Fruit fly (Drosophila melanogaster) whole organism, embryonic: ENCODE data around the gene zen.
A peak's percentile ranks its signal among the peaks of the same experiment; 100 is the strongest.

ENCODE experiments used
- Ada2b ChIP-seq: fragments of 200-800 bp; sonication (Bioruptor generic); IDR thresholded peaks from 2 replicates; pipeline ENCODE4 v1.3.6; 2022; ENCODE audit warnings: missing biosample characterization, missing genetic modification characterization
- Atf-2 ChIP-seq: fragments of 200-800 bp; sonication (Bioruptor generic); optimal IDR thresholded peaks from 2 replicates; lab custom pipeline; 2016; ENCODE audit warnings: missing biosample characterization, missing genetic modification characterization
- CG10462 ChIP-seq: fragments of 200-800 bp; sonication (Bioruptor generic); optimal IDR thresholded peaks from 2 replicates; lab custom pipeline; 2016; ENCODE audit warnings: missing biosample characterization, missing genetic modification characterization
- CG10654 ChIP-seq: fragments of 200-800 bp; sonication (Bioruptor generic); optimal IDR thresholded peaks from 2 replicates; lab custom pipeline; 2016; ENCODE audit warnings: missing biosample characterization, missing genetic modification characterization
- CG12391 ChIP-seq: fragments of 200-800 bp; sonication (Bioruptor generic); optimal IDR thresholded peaks from 3 replicates; lab custom pipeline; 2018; ENCODE audit warnings: missing biosample characterization, mild to moderate bottlenecking, missing genetic modification characterization, moderate library complexity
- CG13775 ChIP-seq: fragments of 200-800 bp; sonication (Bioruptor generic); optimal IDR thresholded peaks from 3 replicates; lab custom pipeline; 2017; ENCODE audit warnings: missing biosample characterization, mild to moderate bottlenecking, missing genetic modification characterization
- CG14050 ChIP-seq: fragments of 200-800 bp; sonication (Bioruptor generic); IDR thresholded peaks from 3 replicates; pipeline ENCODE4 v1.3.6; 2022; ENCODE audit warnings: missing biosample characterization, missing genetic modification characterization
- CG3065 ChIP-seq: fragments of 200-800 bp; sonication (Bioruptor generic); optimal IDR thresholded peaks from 2 replicates; lab custom pipeline; 2016; ENCODE audit warnings: missing biosample characterization, missing genetic modification characterization
- CG31441 ChIP-seq: fragments of 200-800 bp; sonication (Bioruptor generic); IDR thresholded peaks from 2 replicates; pipeline ENCODE4 v1.3.6; 2022; ENCODE audit warnings: missing biosample characterization, missing genetic modification characterization
- CG3995 ChIP-seq: fragments of 200-800 bp; sonication (Bioruptor generic); optimal IDR thresholded peaks from 3 replicates; lab custom pipeline; 2016; ENCODE audit warnings: missing biosample characterization, missing genetic modification characterization
- CG4424 ChIP-seq: fragments of 200-800 bp; sonication (Bioruptor generic); optimal IDR thresholded peaks from 3 replicates; lab custom pipeline; 2016; ENCODE audit warnings: missing biosample characterization, missing genetic modification characterization
- CG6272 ChIP-seq: fragments of 200-800 bp; sonication (Bioruptor generic); IDR thresholded peaks from 2 replicates; pipeline ENCODE4 v1.3.6; 2022; ENCODE audit warnings: missing biosample characterization, missing genetic modification characterization
- CG6689 ChIP-seq: fragments of 200-800 bp; sonication (Bioruptor generic); IDR thresholded peaks from 2 replicates; pipeline ENCODE4 v1.3.6; 2022; ENCODE audit warnings: missing biosample characterization, missing genetic modification characterization
- CG6791 ChIP-seq: fragments of 200-800 bp; sonication (Bioruptor generic); IDR thresholded peaks from 3 replicates; pipeline ENCODE4 v1.3.6; 2022; ENCODE audit warnings: missing biosample characterization, missing genetic modification characterization; ENCODE audit not compliant: partially characterized antibody
- CG7839 ChIP-seq: fragments of 200-800 bp; sonication (Bioruptor generic); optimal IDR thresholded peaks from 3 replicates; lab custom pipeline; 2018; ENCODE audit warnings: missing biosample characterization, mild to moderate bottlenecking, missing genetic modification characterization, moderate library complexity
- CG7928 ChIP-seq: fragments of 200-800 bp; sonication (Bioruptor generic); optimal IDR thresholded peaks from 2 replicates; lab custom pipeline; 2017; ENCODE audit warnings: missing biosample characterization, mild to moderate bottlenecking, missing genetic modification characterization
- CG8281 ChIP-seq: fragments of 200-800 bp; sonication (Bioruptor generic); optimal IDR thresholded peaks from 2 replicates; lab custom pipeline; 2018; ENCODE audit warnings: missing biosample characterization, mild to moderate bottlenecking, missing genetic modification characterization, moderate library complexity
- CG8290 ChIP-seq, 3 experiments: fragments of 200-800 bp; sonication (Bioruptor generic); optimal IDR thresholded peaks; 2 replicates each; lab custom pipeline; 2016 to 2019; ENCODE audit warnings: missing biosample characterization in 3 of 3, missing genetic modification characterization in 3 of 3, mild to moderate bottlenecking in 2 of 3, moderate library complexity in 1 of 3
- CG8478 ChIP-seq: fragments of >200 bp; optimal IDR thresholded peaks from 2 replicates; lab custom pipeline; 2018
- CG9609 ChIP-seq: fragments of 200-800 bp; sonication (Bioruptor generic); optimal IDR thresholded peaks from 3 replicates; lab custom pipeline; 2016; ENCODE audit warnings: missing biosample characterization, missing genetic modification characterization
- CoRest ChIP-seq: fragments of 200-800 bp; sonication (Bioruptor generic); optimal IDR thresholded peaks from 3 replicates; lab custom pipeline; 2018; ENCODE audit warnings: missing biosample characterization, mild to moderate bottlenecking, missing genetic modification characterization, moderate library complexity
- D ChIP-seq, 2 experiments: fragments of 200-800 bp in 1 of 2; fragments of >200 bp in 1 of 2; sonication (Bioruptor generic) in 1 of 2; optimal IDR thresholded peaks; 2 replicates in 1 of 2; 3 replicates in 1 of 2; lab custom pipeline; 2017; ENCODE audit warnings: mild to moderate bottlenecking in 1 of 2, missing biosample characterization in 1 of 2, missing genetic modification characterization in 1 of 2, missing genetic modification reagents in 1 of 2
- Dad ChIP-seq: fragments of 200-800 bp; sonication (Bioruptor generic); optimal IDR thresholded peaks from 3 replicates; lab custom pipeline; 2016; ENCODE audit warnings: missing biosample characterization, missing genetic modification characterization
- Dref ChIP-seq: fragments of 200-800 bp; sonication (Bioruptor generic); IDR thresholded peaks from 2 replicates; pipeline ENCODE4 v1.3.6; 2022; ENCODE audit warnings: missing biosample characterization, missing genetic modification characterization
- Ets97D ChIP-seq: fragments of 200-800 bp; sonication (Bioruptor generic); optimal IDR thresholded peaks from 3 replicates; lab custom pipeline; 2016; ENCODE audit warnings: missing biosample characterization, missing genetic modification characterization
- H15 ChIP-seq: fragments of 200-800 bp; sonication (Bioruptor generic); IDR thresholded peaks from 3 replicates; pipeline ENCODE4 v1.3.6; 2022; ENCODE audit warnings: missing biosample characterization, missing genetic modification characterization
- HmgD ChIP-seq: fragments of 200-800 bp; sonication (Bioruptor generic); optimal IDR thresholded peaks from 3 replicates; lab custom pipeline; 2016; ENCODE audit warnings: missing biosample characterization, missing genetic modification characterization
- Jarid2 ChIP-seq: fragments of 200-800 bp; sonication (Bioruptor generic); optimal IDR thresholded peaks from 3 replicates; lab custom pipeline; 2017; ENCODE audit warnings: mild to moderate bottlenecking, missing biosample characterization, missing genetic modification reagents, missing genetic modification characterization
- Myb ChIP-seq: fragments of 200-800 bp; sonication (Bioruptor generic); optimal IDR thresholded peaks from 2 replicates; lab custom pipeline; 2016; ENCODE audit warnings: missing biosample characterization, missing genetic modification characterization
- Ptx1 ChIP-seq: fragments of 200-800 bp; sonication (Bioruptor generic); IDR thresholded peaks from 2 replicates; pipeline ENCODE4 v1.3.6; 2022; ENCODE audit warnings: missing biosample characterization, missing genetic modification characterization
- Usf ChIP-seq: fragments of 200-800 bp; sonication (Bioruptor generic); optimal IDR thresholded peaks from 2 replicates; lab custom pipeline; 2017; ENCODE audit warnings: missing genotype, missing biosample characterization, missing genetic modification characterization
- az2 ChIP-seq: fragments of 200-800 bp; sonication (Bioruptor generic); optimal IDR thresholded peaks from 3 replicates; lab custom pipeline; 2016; ENCODE audit warnings: missing biosample characterization, missing genetic modification characterization
- bcd ChIP-seq: fragments of 200-800 bp; sonication (Bioruptor generic); optimal IDR thresholded peaks from 2 replicates; lab custom pipeline; 2017; ENCODE audit warnings: missing biosample characterization, mild to moderate bottlenecking, missing genetic modification characterization
- br ChIP-seq: fragments of >200 bp; optimal IDR thresholded peaks from 2 replicates; lab custom pipeline; 2017
- cad ChIP-seq: fragments of >200 bp; optimal IDR thresholded peaks from 2 replicates; lab custom pipeline; 2017; ENCODE audit warnings: missing biosample characterization, missing genetic modification characterization
- cato ChIP-seq: fragments of 200-800 bp; sonication (Bioruptor generic); optimal IDR thresholded peaks from 2 replicates; lab custom pipeline; 2016; ENCODE audit warnings: missing biosample characterization, missing genetic modification characterization, borderline replicate concordance
- dimm ChIP-seq: fragments of 200-800 bp; sonication (Bioruptor generic); IDR thresholded peaks from 2 replicates; pipeline ENCODE4 v1.3.6; 2022; ENCODE audit warnings: missing biosample characterization, missing genetic modification characterization
- esg ChIP-seq: fragments of 200-800 bp; sonication (Bioruptor generic); conservative IDR thresholded peaks from 2 replicates; pipeline ENCODE4 v1.3.6; 2022; ENCODE audit warnings: missing biosample characterization, missing genetic modification characterization
- ftz-f1 ChIP-seq: fragments of 200-800 bp; sonication (Bioruptor generic); optimal IDR thresholded peaks from 2 replicates; lab custom pipeline; 2016; ENCODE audit warnings: missing biosample characterization, missing genetic modification characterization
- jumu ChIP-seq: fragments of 200-800 bp; sonication (Bioruptor generic); optimal IDR thresholded peaks from 3 replicates; lab custom pipeline; 2016; ENCODE audit warnings: missing biosample characterization, missing genetic modification characterization
- lbe ChIP-seq: fragments of 200-800 bp; sonication (Bioruptor generic); optimal IDR thresholded peaks from 2 replicates; lab custom pipeline; 2016; ENCODE audit warnings: missing biosample characterization, mild to moderate bottlenecking, missing genetic modification characterization
- mam ChIP-seq: fragments of 200-800 bp; sonication (Bioruptor generic); optimal IDR thresholded peaks from 3 replicates; lab custom pipeline; 2016; ENCODE audit warnings: missing biosample characterization, missing genetic modification characterization
- mld ChIP-seq: fragments of 200-800 bp; sonication (Bioruptor generic); IDR thresholded peaks from 3 replicates; pipeline ENCODE4 v1.3.6; 2022; ENCODE audit warnings: missing biosample characterization, missing genetic modification characterization; ENCODE audit not compliant: partially characterized antibody
- nau ChIP-seq: fragments of 200-800 bp; sonication (Bioruptor generic); optimal IDR thresholded peaks from 3 replicates; lab custom pipeline; 2017; ENCODE audit warnings: missing biosample characterization, mild to moderate bottlenecking, missing genetic modification characterization, missing genetic modification reagents
- rib ChIP-seq: fragments of 200-800 bp; sonication (Bioruptor generic); IDR thresholded peaks from 2 replicates; pipeline ENCODE4 v1.3.6; 2022; ENCODE audit warnings: missing biosample characterization, missing genetic modification characterization
- shn ChIP-seq: fragments of 200-800 bp; sonication (Bioruptor generic); optimal IDR thresholded peaks from 3 replicates; lab custom pipeline; 2016; ENCODE audit warnings: missing biosample characterization, missing genetic modification characterization
- slp2 ChIP-seq: fragments of 200-800 bp; sonication (Bioruptor generic); optimal IDR thresholded peaks from 2 replicates; lab custom pipeline; 2016; ENCODE audit warnings: missing biosample characterization, missing genetic modification characterization
- sqz ChIP-seq: fragments of 200-800 bp; sonication (Bioruptor generic); optimal IDR thresholded peaks from 3 replicates; lab custom pipeline; 2018; ENCODE audit warnings: missing biosample characterization, mild to moderate bottlenecking, missing genetic modification characterization
- tap ChIP-seq: fragments of 200-800 bp; optimal IDR thresholded peaks from 3 replicates; lab custom pipeline; 2019; ENCODE audit warnings: missing biosample characterization, mild to moderate bottlenecking, missing genetic modification characterization, moderate library complexity
- tgo ChIP-seq: fragments of 200-800 bp; sonication (Bioruptor generic); IDR thresholded peaks from 3 replicates; pipeline ENCODE4 v1.3.6; 2022; ENCODE audit warnings: missing biosample characterization, missing genetic modification characterization
- zen2 ChIP-seq: fragments of 200-800 bp; sonication (Bioruptor generic); IDR thresholded peaks from 3 replicates; pipeline ENCODE4 v1.3.6; 2022; ENCODE audit warnings: missing biosample characterization, missing genetic modification characterization; ENCODE audit not compliant: partially characterized antibody

zen gene

DNA sequence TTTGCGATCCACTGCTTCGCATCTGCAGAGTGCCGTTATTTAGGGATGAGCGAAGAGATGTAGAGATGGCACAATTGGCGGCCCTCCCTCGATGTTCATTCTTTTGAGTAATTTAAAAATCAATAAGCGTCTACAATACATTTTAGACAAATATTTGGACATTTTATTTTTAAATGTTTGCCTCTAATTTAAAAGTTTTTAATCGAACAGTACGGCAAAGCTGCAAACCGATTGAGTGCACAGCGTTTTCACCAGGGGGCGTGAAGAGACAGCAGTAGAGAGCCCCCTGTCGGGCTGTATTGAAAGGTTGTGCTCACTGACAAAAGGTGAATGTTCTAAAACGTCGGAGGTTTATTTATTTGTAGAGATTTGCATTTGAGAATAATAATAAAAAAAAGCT lies 5.4 kb upstream of the zen start, which contains the start of gene bcd (continued):
- TF ChIP-seq CG12391 (tag; lab: Kevin White, UChicago) = peak; percentile 63
- TF ChIP-seq ftz-f1 = no peak
- peak; percentile 65 for TF ChIP-seq slp2
- peak; percentile 80 for TF ChIP-seq CG9609 (GFP tag; lab: Kevin White, UChicago)
- TF ChIP-seq D (optimal IDR thresholded peaks at IDR 0.05; lab: Kevin White, UChicago) = no peak
- peak; percentile 35 for TF ChIP-seq D (GFP tag; optimal IDR thresholded peaks at IDR 0.05; lab: Kevin White, UChicago)
- peak; percentile 43 for TF ChIP-seq cad (GFP tag; lab: Kevin White, UChicago)
- peak; percentile 78 for TF ChIP-seq CG7839
- TF ChIP-seq shn (GFP tag; lab: Kevin White, UChicago) = peak; percentile 80
- TF ChIP-seq CoRest = peak; percentile 72
- no peak for TF ChIP-seq CG8478
- peak; percentile 49; the same call in 2 of the 3 replicates for TF ChIP-seq CG6791
- peak; percentile 82 for TF ChIP-seq Atf-2
- peak; percentile 58; the same call in 1 of the 3 replicates for TF ChIP-seq H15 (GFP tag; lab: Robert Waterston, UW)
- peak; percentile 60 for TF ChIP-seq Ada2b (GFP tag; lab: Robert Waterston, UW)
- no peak for TF ChIP-seq CG3995 (GFP tag; lab: Kevin White, UChicago)
- peak; percentile 9 for TF ChIP-seq tap (tag; lab: Kevin White, UChicago)
- TF ChIP-seq dimm (GFP tag; lab: Robert Waterston, UW) = peak; percentile 39; the same call in 1 of the 2 replicates
- no peak for TF ChIP-seq br (lab: Kevin White, UChicago)
- peak; percentile 87 for TF ChIP-seq Ptx1
- TF ChIP-seq CG10462 = peak; percentile 54
- no peak for TF ChIP-seq lbe (GFP tag; lab: Kevin White, UChicago)
- TF ChIP-seq CG14050 = peak; percentile 39; the same call in 1 of the 3 replicates
- TF ChIP-seq Dad (GFP tag; lab: Kevin White, UChicago) = peak; percentile 71
- peak; percentile 77 for TF ChIP-seq tgo (GFP tag; lab: Robert Waterston, UW)
- TF ChIP-seq bcd (GFP tag; lab: Kevin White, UChicago) = peak; percentile 90
- peak; percentile 12 for TF ChIP-seq CG7928
- TF ChIP-seq CG8290 (GFP tag; optimal IDR thresholded peaks at IDR 0.05; lab: Kevin White, UChicago) = peak; percentile 80
- no peak for TF ChIP-seq CG8290 (tag; optimal IDR thresholded peaks at IDR 0.05; lab: Kevin White, UChicago)
- peak; percentile 86 for TF ChIP-seq az2
- TF ChIP-seq zen2 (GFP tag; lab: Robert Waterston, UW) = no peak
- peak; percentile 60 for TF ChIP-seq esg (GFP tag; lab: Robert Waterston, UW)
- TF ChIP-seq CG10654 (GFP tag; lab: Kevin White, UChicago) = peak; percentile 52
- peak; percentile 46 for TF ChIP-seq CG3065 (GFP tag; lab: Kevin White, UChicago)
- TF ChIP-seq CG8281 (tag; lab: Kevin White, UChicago) = no peak
- peak; percentile 81 for TF ChIP-seq jumu (GFP tag; lab: Kevin White, UChicago)
- peak; percentile 87 for TF ChIP-seq Myb (GFP tag; lab: Kevin White, UChicago)
- TF ChIP-seq CG6689 (GFP tag; lab: Robert Waterston, UW) = peak; percentile 76
- peak; percentile 58 for TF ChIP-seq CG6272
- TF ChIP-seq mam = peak; percentile 74
- peak; percentile 89 for TF ChIP-seq HmgD
- peak; percentile 72 for TF ChIP-seq Ets97D (GFP tag; lab: Kevin White, UChicago)
- TF ChIP-seq CG4424 (GFP tag; lab: Kevin White, UChicago) = peak; percentile 79
- peak; percentile 55 for TF ChIP-seq Jarid2 (GFP tag; lab: Kevin White, UChicago)
- TF ChIP-seq CG31441 (GFP tag; lab: Robert Waterston, UW) = peak; percentile 54
- TF ChIP-seq Dref = peak; percentile 36; the same call in 1 of the 2 replicates
- TF ChIP-seq sqz (GFP tag; lab: Kevin White, UChicago) = peak; percentile 4
- no peak for TF ChIP-seq mld (GFP tag; lab: Robert Waterston, UW)
- peak; percentile 68 for TF ChIP-seq cato (GFP tag; lab: Kevin White, UChicago)
- TF ChIP-seq CG13775 (GFP tag; lab: Kevin White, UChicago) = peak; percentile 66
- no peak for TF ChIP-seq nau
- peak; percentile 52 for TF ChIP-seq Usf (GFP tag; lab: Kevin White, UChicago)
- TF ChIP-seq rib = peak; percentile 45; the same call in 1 of the 2 replicates
